Fruit fly (Drosophila melanogaster) whole organism, embryonic: ENCODE results near the gene fry.

Source experiments
- Atf-2 ChIP-seq: fragments of 200-800 bp; sonication (Bioruptor generic); optimal IDR thresholded peaks from 2 replicates; lab custom pipeline; 2016; ENCODE audit warnings: missing biosample characterization, missing genetic modification characterization
- Atf6 ChIP-seq: fragments of 200-800 bp; sonication (Bioruptor generic); IDR thresholded peaks from 2 replicates; pipeline ENCODE4 v1.3.6; 2022; ENCODE audit warnings: missing biosample characterization, missing genetic modification characterization
- CG10274 ChIP-seq: fragments of 200-800 bp; sonication (Bioruptor generic); optimal IDR thresholded peaks from 3 replicates; lab custom pipeline; 2017; ENCODE audit warnings: missing biosample characterization, mild to moderate bottlenecking, missing genetic modification characterization
- CG12219 ChIP-seq: fragments of 200-800 bp; sonication (Bioruptor generic); optimal IDR thresholded peaks from 3 replicates; lab custom pipeline; 2018; ENCODE audit warnings: missing biosample characterization, mild to moderate bottlenecking, missing genetic modification characterization
- CG13624 ChIP-seq: fragments of 200-800 bp; sonication (Bioruptor generic); optimal IDR thresholded peaks from 2 replicates; lab custom pipeline; 2016; ENCODE audit warnings: missing biosample characterization, missing genetic modification characterization
- CG15269 ChIP-seq: fragments of 200-800 bp; sonication (Bioruptor generic); optimal IDR thresholded peaks from 2 replicates; lab custom pipeline; 2018; ENCODE audit warnings: missing biosample characterization, mild to moderate bottlenecking, missing genetic modification characterization, moderate library complexity
- CG1602 ChIP-seq: fragments of 200-800 bp; sonication (Bioruptor generic); optimal IDR thresholded peaks from 3 replicates; lab custom pipeline; 2016; ENCODE audit warnings: missing biosample characterization, missing genetic modification characterization
- CG17568 ChIP-seq: fragments of 200-800 bp; sonication (Bioruptor generic); optimal IDR thresholded peaks from 2 replicates; lab custom pipeline; 2018; ENCODE audit warnings: missing biosample characterization, mild to moderate bottlenecking, missing genetic modification characterization, moderate library complexity
- CG18262 ChIP-seq: fragments of 200-800 bp; optimal IDR thresholded peaks from 3 replicates; lab custom pipeline; 2019; ENCODE audit warnings: missing biosample characterization, mild to moderate bottlenecking, missing genetic modification characterization, moderate library complexity
- CG18599 ChIP-seq: fragments of 200-800 bp; sonication (Bioruptor generic); optimal IDR thresholded peaks from 3 replicates; lab custom pipeline; 2017; ENCODE audit warnings: missing biosample characterization, missing genetic modification characterization, mild to moderate bottlenecking, moderate library complexity, missing genetic modification reagents
- CG2712 ChIP-seq: fragments of 200-800 bp; optimal IDR thresholded peaks from 3 replicates; lab custom pipeline; 2019; ENCODE audit warnings: missing biosample characterization, mild to moderate bottlenecking, missing genetic modification characterization, moderate library complexity
- CG31441 ChIP-seq: fragments of 200-800 bp; sonication (Bioruptor generic); IDR thresholded peaks from 2 replicates; pipeline ENCODE4 v1.3.6; 2022; ENCODE audit warnings: missing biosample characterization, missing genetic modification characterization
- CG3281 ChIP-seq: fragments of 200-800 bp; sonication (Bioruptor generic); optimal IDR thresholded peaks from 3 replicates; lab custom pipeline; 2017; ENCODE audit warnings: missing biosample characterization, mild to moderate bottlenecking, missing genetic modification characterization
- CG3726 ChIP-seq: fragments of 200-800 bp; sonication (Bioruptor generic); IDR thresholded peaks from 3 replicates; pipeline ENCODE4, ENCODE4 v1.3.6; 2022; ENCODE audit warnings: missing biosample characterization, missing genetic modification characterization
- CG42726 ChIP-seq: fragments of 200-800 bp; sonication (Bioruptor generic); IDR thresholded peaks from 2 replicates; pipeline ENCODE4 v1.3.6; 2022; ENCODE audit warnings: missing biosample characterization, missing genetic modification characterization; ENCODE audit not compliant: partially characterized antibody
- CG4328 ChIP-seq: fragments of 200-800 bp; sonication (Bioruptor generic); optimal IDR thresholded peaks from 3 replicates; lab custom pipeline; 2017; ENCODE audit warnings: missing biosample characterization, missing genetic modification reagents, missing genetic modification characterization
- CG7556 ChIP-seq: fragments of 200-800 bp; sonication (Bioruptor generic); optimal IDR thresholded peaks from 2 replicates; lab custom pipeline; 2017; ENCODE audit warnings: missing biosample characterization, mild to moderate bottlenecking, missing genetic modification characterization
- CG9609 ChIP-seq: fragments of 200-800 bp; sonication (Bioruptor generic); optimal IDR thresholded peaks from 3 replicates; lab custom pipeline; 2016; ENCODE audit warnings: missing biosample characterization, missing genetic modification characterization
- CG9727 ChIP-seq: fragments of 200-800 bp; sonication (Bioruptor generic); optimal IDR thresholded peaks from 3 replicates; lab custom pipeline; 2017; ENCODE audit warnings: missing biosample characterization, mild to moderate bottlenecking, missing genetic modification characterization
- CTCF ChIP-seq: fragments of 200-800 bp; sonication (Bioruptor generic); optimal IDR thresholded peaks from 2 replicates; lab custom pipeline; 2017; ENCODE audit warnings: missing biosample characterization, mild to moderate bottlenecking, missing genetic modification characterization, moderate library complexity
- CoRest ChIP-seq: fragments of 200-800 bp; sonication (Bioruptor generic); optimal IDR thresholded peaks from 3 replicates; lab custom pipeline; 2018; ENCODE audit warnings: missing biosample characterization, mild to moderate bottlenecking, missing genetic modification characterization, moderate library complexity
- D19B ChIP-seq: fragments of 200-800 bp; sonication (Bioruptor generic); optimal IDR thresholded peaks from 2 replicates; lab custom pipeline; 2017; ENCODE audit warnings: missing biosample characterization, mild to moderate bottlenecking, missing genetic modification characterization
- Fer2 ChIP-seq: fragments of 200-800 bp; sonication (Bioruptor generic); optimal IDR thresholded peaks from 2 replicates; lab custom pipeline; 2018; ENCODE audit warnings: missing biosample characterization, mild to moderate bottlenecking, missing genetic modification characterization, moderate library complexity
- HLHmδ ChIP-seq: fragments of 200-800 bp; sonication (Bioruptor generic); optimal IDR thresholded peaks from 2 replicates; lab custom pipeline; 2018; ENCODE audit warnings: missing biosample characterization, mild to moderate bottlenecking, missing genetic modification characterization, moderate library complexity
- Hey ChIP-seq: fragments of 200-800 bp; sonication (Bioruptor generic); optimal IDR thresholded peaks from 3 replicates; lab custom pipeline; 2018; ENCODE audit warnings: missing biosample characterization, mild to moderate bottlenecking, missing genetic modification characterization
- Hmr ChIP-seq: fragments of 200-800 bp; sonication (Bioruptor generic); optimal IDR thresholded peaks from 3 replicates; lab custom pipeline; 2017; ENCODE audit warnings: mild to moderate bottlenecking, missing biosample characterization, missing genetic modification reagents, missing genetic modification characterization
- Hmx ChIP-seq: fragments of 200-800 bp; sonication (Bioruptor generic); optimal IDR thresholded peaks from 2 replicates; lab custom pipeline; 2016; ENCODE audit warnings: missing biosample characterization, missing genetic modification characterization
- Hr51 ChIP-seq, 2 experiments: fragments of 200-800 bp; sonication (Bioruptor generic); optimal IDR thresholded peaks; 2 replicates in 1 of 2; 3 replicates in 1 of 2; lab custom pipeline; 2016 to 2018; ENCODE audit warnings: missing biosample characterization in 2 of 2, missing genetic modification characterization in 2 of 2, mild to moderate bottlenecking in 1 of 2, moderate library complexity in 1 of 2
- Lhr ChIP-seq: fragments of 200-800 bp; sonication (Bioruptor generic); optimal IDR thresholded peaks from 3 replicates; lab custom pipeline; 2017; ENCODE audit warnings: mild to moderate bottlenecking, missing biosample characterization, missing genetic modification reagents, missing genetic modification characterization
- Neu2 ChIP-seq: fragments of 200-800 bp; sonication (Bioruptor generic); optimal IDR thresholded peaks from 3 replicates; lab custom pipeline; 2016; ENCODE audit warnings: missing biosample characterization, missing genetic modification characterization, borderline replicate concordance
- Nf-YB ChIP-seq: fragments of 200-800 bp; sonication (Bioruptor generic); optimal IDR thresholded peaks from 3 replicates; lab custom pipeline; 2019; ENCODE audit warnings: missing biosample characterization, mild to moderate bottlenecking, missing genetic modification characterization, moderate library complexity
- Nf-YC ChIP-seq: fragments of 200-800 bp; optimal IDR thresholded peaks from 3 replicates; lab custom pipeline; 2019; ENCODE audit warnings: missing biosample characterization, mild to moderate bottlenecking, missing genetic modification characterization, moderate library complexity
- Pdp1 ChIP-seq, 2 experiments: fragments of 200-800 bp; sonication (Bioruptor generic); optimal IDR thresholded peaks; 3 replicates each; lab custom pipeline; 2016; ENCODE audit warnings: missing biosample characterization in 2 of 2, missing genetic modification characterization in 2 of 2, mild to moderate bottlenecking in 1 of 2, moderate library complexity in 1 of 2
- bab2 ChIP-seq: fragments of 200-800 bp; sonication (Bioruptor generic); optimal IDR thresholded peaks from 2 replicates; lab custom pipeline; 2016; ENCODE audit warnings: missing biosample characterization, missing genetic modification characterization
- btn ChIP-seq: fragments of 200-800 bp; sonication (Bioruptor generic); optimal IDR thresholded peaks from 2 replicates; lab custom pipeline; 2016; ENCODE audit warnings: missing biosample characterization, missing genetic modification characterization
- ci ChIP-seq: fragments of 200-800 bp; sonication (Bioruptor generic); IDR thresholded peaks from 3 replicates; pipeline ENCODE4 v1.3.6; 2022; ENCODE audit warnings: missing biosample characterization, missing genetic modification characterization
- danr ChIP-seq: fragments of 200-800 bp; sonication (Bioruptor generic); IDR thresholded peaks from 2 replicates; pipeline ENCODE4 v1.3.6; 2022; ENCODE audit warnings: missing biosample characterization, missing genetic modification characterization
- dmrt99B ChIP-seq: fragments of 200-800 bp; sonication (Bioruptor generic); optimal IDR thresholded peaks from 2 replicates; lab custom pipeline; 2018; ENCODE audit warnings: missing biosample characterization, mild to moderate bottlenecking, missing genetic modification characterization, moderate library complexity
- dpn ChIP-seq, 2 experiments: fragments of 200-800 bp; sonication (Bioruptor generic); optimal IDR thresholded peaks; 3 replicates each; lab custom pipeline; 2016; ENCODE audit warnings: missing biosample characterization in 2 of 2, missing genetic modification characterization in 2 of 2
- dysf ChIP-seq: fragments of 200-800 bp; sonication (Bioruptor generic); IDR thresholded peaks from 3 replicates; pipeline ENCODE4 v1.3.6; 2022; ENCODE audit warnings: missing biosample characterization, missing genetic modification characterization
- ewg ChIP-seq: fragments of 200-800 bp; sonication (Bioruptor generic); optimal IDR thresholded peaks from 3 replicates; lab custom pipeline; 2017; ENCODE audit warnings: mild to moderate bottlenecking, missing biosample characterization, missing genetic modification reagents, missing genetic modification characterization
- fd3F ChIP-seq: fragments of 200-800 bp; sonication (Bioruptor generic); optimal IDR thresholded peaks from 2 replicates; lab custom pipeline; 2018; ENCODE audit warnings: missing biosample characterization, mild to moderate bottlenecking, missing genetic modification characterization, moderate library complexity
- ind ChIP-seq: fragments of 200-800 bp; sonication (Bioruptor generic); optimal IDR thresholded peaks from 3 replicates; lab custom pipeline; 2016; ENCODE audit warnings: missing biosample characterization, missing genetic modification characterization
- jigr1 ChIP-seq: fragments of 200-800 bp; sonication (Bioruptor generic); IDR thresholded peaks from 3 replicates; pipeline ENCODE4 v1.3.6; 2022; ENCODE audit warnings: missing biosample characterization, missing genetic modification characterization
- lov ChIP-seq, 2 experiments: fragments of 200-800 bp in 1 of 2; fragments of >200 bp in 1 of 2; sonication (Bioruptor generic) in 1 of 2; IDR thresholded peaks in 1 of 2; optimal IDR thresholded peaks in 1 of 2; 2 replicates in 1 of 2; 3 replicates in 1 of 2; pipeline versions ENCODE4 v1.3.6 to Lab custom; 2017 to 2022; ENCODE audit warnings: missing biosample characterization in 1 of 2, missing genetic modification characterization in 1 of 2
- repo ChIP-seq: fragments of 200-800 bp; sonication (Bioruptor generic); optimal IDR thresholded peaks from 2 replicates; lab custom pipeline; 2016; ENCODE audit warnings: missing biosample characterization, missing genetic modification characterization
- run ChIP-seq: fragments of 200-800 bp; sonication (Bioruptor generic); optimal IDR thresholded peaks from 3 replicates; lab custom pipeline; 2018; ENCODE audit warnings: missing biosample characterization, mild to moderate bottlenecking, missing genetic modification characterization
- sd ChIP-seq: fragments of 200-800 bp; sonication (Bioruptor generic); optimal IDR thresholded peaks from 3 replicates; lab custom pipeline; 2018; ENCODE audit warnings: missing biosample characterization, mild to moderate bottlenecking, missing genetic modification characterization, moderate library complexity
- seq ChIP-seq: fragments of 200-800 bp; sonication (Bioruptor generic); IDR thresholded peaks from 2 replicates; pipeline ENCODE4 v1.3.6; 2022; ENCODE audit warnings: missing biosample characterization, missing genetic modification characterization
- zfh2 ChIP-seq: fragments of 200-800 bp; sonication (Bioruptor generic); optimal IDR thresholded peaks from 2 replicates; lab custom pipeline; 2016; ENCODE audit warnings: missing biosample characterization, missing genetic modification characterization

fry gene

DNA sequence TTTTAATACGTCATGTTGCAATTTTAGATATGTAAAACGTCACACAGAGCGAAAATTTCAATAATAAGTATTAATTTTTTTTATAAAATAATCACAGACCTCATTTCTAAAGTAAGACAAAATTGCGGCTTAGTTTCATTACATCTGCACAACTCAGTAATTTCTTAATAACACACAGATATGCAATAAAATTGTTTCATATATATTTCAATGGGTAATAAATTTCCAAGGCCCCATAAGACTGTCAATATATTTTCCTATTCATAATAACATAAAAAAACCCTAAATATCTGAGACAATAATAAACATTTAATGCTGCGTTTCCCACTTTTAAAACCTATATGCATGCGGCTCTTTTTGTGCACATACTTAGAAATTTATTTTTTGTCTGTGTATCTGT is 16.7 kb upstream of the fry start (continued):
- TF ChIP-seq Lhr (GFP tag; lab: Kevin White, UChicago) (no peak), CG3726 (GFP tag; lab: Robert Waterston, UW) (no peak), CG1602 (GFP tag; lab: Kevin White, UChicago) (peak; percentile 17), lov (optimal IDR thresholded peaks at IDR 0.05; lab: Kevin White, UChicago) (no peak), lov (GFP tag; IDR thresholded peaks at IDR 0.05; lab: Robert Waterston, UW) (no peak), CG2712 (tag; lab: Kevin White, UChicago) (peak; percentile 63), fd3F (GFP tag; lab: Kevin White, UChicago) (peak; percentile 14), Nf-YB (peak; percentile 2), CG4328 (no peak), CG13624 (GFP tag; lab: Kevin White, UChicago) (no peak), CG9609 (GFP tag; lab: Kevin White, UChicago) (no peak), CG17568 (GFP tag; lab: Kevin White, UChicago) (no peak), CG18599 (GFP tag; lab: Kevin White, UChicago) (peak; percentile 4), CG10274 (no peak), zfh2 (no peak), jigr1 (GFP tag; lab: Robert Waterston, UW) (no peak), Neu2 (GFP tag; lab: Kevin White, UChicago) (no peak), Atf-2 (GFP tag; lab: Kevin White, UChicago) (no peak), Pdp1 (GFP tag; optimal IDR thresholded peaks at IDR 0.05; lab: Kevin White, UChicago) (peak; percentile 3 to 6), Nf-YC (peak; percentile 43), danr (GFP tag; lab: Robert Waterston, UW) (no peak), btn (GFP tag; lab: Kevin White, UChicago) (no peak), CG7556 (peak; percentile 66), repo (GFP tag; lab: Kevin White, UChicago) (no peak), CG18262 (tag; lab: Kevin White, UChicago) (peak; percentile 63), Hey (tag; lab: Kevin White, UChicago) (no peak), Hmr (GFP tag; lab: Kevin White, UChicago) (peak; percentile 46), ci (GFP tag; lab: Robert Waterston, UW) (no peak), CG3281 (peak; percentile 19), D19B (GFP tag; lab: Kevin White, UChicago) (no peak), CG9727 (GFP tag; lab: Kevin White, UChicago) (peak; percentile 26), Fer2 (tag; lab: Kevin White, UChicago) (peak; percentile 3), Hmx (GFP tag; lab: Kevin White, UChicago) (no peak), CG12219 (GFP tag; lab: Kevin White, UChicago) (no peak), CG42726 (GFP tag; lab: Robert Waterston, UW) (no peak), ewg (GFP tag; lab: Kevin White, UChicago) (peak; percentile 16), ind (GFP tag; lab: Kevin White, UChicago) (no peak), Atf6 (GFP tag; lab: Robert Waterston, UW) (no peak; the same call in 1 of the 2 replicates), Hr51 (GFP tag; optimal IDR thresholded peaks at IDR 0.05; lab: Kevin White, UChicago) (peak in 1 of 2 experiments; percentile 75), sd (peak; percentile 5), seq (GFP tag; lab: Robert Waterston, UW) (no peak), HLHmδ (GFP tag; lab: Kevin White, UChicago) (no peak), dysf (GFP tag; lab: Robert Waterston, UW) (peak; percentile 47; the same call in 1 of the 3 replicates), CG31441 (GFP tag; lab: Robert Waterston, UW) (peak; percentile 59; the same call in 1 of the 2 replicates), CG15269 (tag; lab: Kevin White, UChicago) (peak; percentile 67), dmrt99B (tag; lab: Kevin White, UChicago) (peak; percentile 66), CTCF (GFP tag; lab: Kevin White, UChicago) (no peak), bab2 (GFP tag; lab: Kevin White, UChicago) (peak; percentile 11), CoRest (tag; lab: Kevin White, UChicago) (peak; percentile 44), dpn (GFP tag; optimal IDR thresholded peaks at IDR 0.05; lab: Kevin White, UChicago) (peak in 1 of 2 experiments; percentile 8), run (no peak)
